Fruit fly (Drosophila melanogaster) whole organism, prepupa: ENCODE data around the gene CG3655.
A peak's percentile ranks its signal among the peaks of the same experiment; 100 is the strongest.

Experiments used
- Blimp-1 ChIP-seq: fragments of 200-800 bp; sonication (Bioruptor generic); optimal IDR thresholded peaks from 3 replicates; lab custom pipeline; 2017; ENCODE audit warnings: missing biosample characterization, missing genetic modification characterization, mild to moderate bottlenecking, moderate library complexity, missing genetic modification reagents
- CG10669 ChIP-seq: fragments of 200-800 bp; sonication (Bioruptor generic); optimal IDR thresholded peaks from 3 replicates; lab custom pipeline; 2018; ENCODE audit warnings: missing biosample characterization, mild to moderate bottlenecking, missing genetic modification characterization, moderate library complexity
- CG11294 ChIP-seq: fragments of 200-800 bp; sonication (Bioruptor generic); IDR thresholded peaks from 2 replicates; pipeline ENCODE4 v1.3.6; 2022; ENCODE audit warnings: missing biosample characterization, missing genetic modification characterization
- CG11762 ChIP-seq: fragments of 200-800 bp; sonication (Bioruptor generic); optimal IDR thresholded peaks from 3 replicates; lab custom pipeline; 2016; ENCODE audit warnings: missing biosample characterization, missing genetic modification characterization; ENCODE audit not compliant: insufficient read depth
- CG15336 ChIP-seq: fragments of 200-800 bp; sonication (Bioruptor generic); IDR thresholded peaks from 2 replicates; pipeline ENCODE4 v1.3.6; 2022; ENCODE audit warnings: missing biosample characterization, missing genetic modification characterization
- CG1621 ChIP-seq: fragments of 200-800 bp; sonication (Bioruptor generic); optimal IDR thresholded peaks from 3 replicates; lab custom pipeline; 2018; ENCODE audit warnings: missing biosample characterization, mild to moderate bottlenecking, missing genetic modification characterization
- CG16779 ChIP-seq: fragments of 200-800 bp; sonication (Bioruptor generic); optimal IDR thresholded peaks from 3 replicates; lab custom pipeline; 2017; ENCODE audit warnings: missing biosample characterization, mild to moderate bottlenecking, missing genetic modification characterization
- CG32006 ChIP-seq: fragments of 200-800 bp; sonication (Bioruptor generic); optimal IDR thresholded peaks from 3 replicates; lab custom pipeline; 2017; ENCODE audit warnings: missing biosample characterization, mild to moderate bottlenecking, missing genetic modification characterization
- CG3919 ChIP-seq: fragments of 200-800 bp; sonication (Bioruptor generic); optimal IDR thresholded peaks from 3 replicates; lab custom pipeline; 2016; ENCODE audit warnings: missing biosample characterization, missing genetic modification characterization
- CG4318 ChIP-seq: fragments of 200-800 bp; sonication (Bioruptor generic); optimal IDR thresholded peaks from 3 replicates; lab custom pipeline; 2017; ENCODE audit warnings: missing biosample characterization, mild to moderate bottlenecking, missing genetic modification characterization
- CG6163 ChIP-seq: fragments of 200-800 bp; sonication (Bioruptor generic); IDR thresholded peaks from 3 replicates; pipeline ENCODE4 v1.3.6; 2022; ENCODE audit warnings: missing biosample characterization, missing genetic modification characterization
- CG6276 ChIP-seq: fragments of 200-800 bp; sonication (Bioruptor generic); optimal IDR thresholded peaks from 2 replicates; lab custom pipeline; 2017; ENCODE audit warnings: missing biosample characterization, mild to moderate bottlenecking, missing genetic modification characterization
- CG6792 ChIP-seq: fragments of 200-800 bp; sonication (Bioruptor generic); optimal IDR thresholded peaks from 3 replicates; lab custom pipeline; 2016; ENCODE audit warnings: missing biosample characterization, missing genetic modification characterization
- CG6854 ChIP-seq: fragments of 200-800 bp; sonication (Bioruptor generic); optimal IDR thresholded peaks from 2 replicates; lab custom pipeline; 2017; ENCODE audit warnings: missing biosample characterization, mild to moderate bottlenecking, missing genetic modification characterization
- CG7368 ChIP-seq: fragments of 200-800 bp; sonication (Bioruptor generic); optimal IDR thresholded peaks from 3 replicates; lab custom pipeline; 2016; ENCODE audit warnings: missing biosample characterization, missing genetic modification characterization
- CG8119 ChIP-seq: fragments of 200-800 bp; sonication (Bioruptor generic); IDR thresholded peaks from 3 replicates; pipeline ENCODE4 v1.3.6; 2022; ENCODE audit warnings: missing biosample characterization, missing genetic modification characterization
- CG8319 ChIP-seq: fragments of 200-800 bp; sonication (Bioruptor generic); optimal IDR thresholded peaks from 3 replicates; lab custom pipeline; 2016; ENCODE audit warnings: missing biosample characterization, missing genetic modification characterization
- Eip78C ChIP-seq: fragments of 200-800 bp; sonication (Bioruptor generic); peaks from one replicate; lab custom pipeline; 2016; ENCODE audit warnings: missing biosample characterization, missing genetic modification characterization
- Eip93F ChIP-seq: fragments of 200-800 bp; sonication (Bioruptor generic); optimal IDR thresholded peaks from 2 replicates; lab custom pipeline; 2016; ENCODE audit warnings: missing biosample characterization, mild to moderate bottlenecking, missing genetic modification characterization
- Ets21C ChIP-seq: fragments of 200-800 bp; sonication (Bioruptor generic); optimal IDR thresholded peaks from 3 replicates; lab custom pipeline; 2016; ENCODE audit warnings: missing biosample characterization, missing genetic modification characterization
- Ets96B ChIP-seq: fragments of 200-800 bp; optimal IDR thresholded peaks from 2 replicates; lab custom pipeline; 2019; ENCODE audit warnings: missing biosample characterization, mild to moderate bottlenecking, missing genetic modification characterization, moderate library complexity
- Gug ChIP-seq: fragments of 200-800 bp; sonication (Bioruptor generic); IDR thresholded peaks from 2 replicates; pipeline ENCODE4 v1.3.6; 2022; ENCODE audit warnings: missing biosample characterization, missing genetic modification characterization
- Hr38 ChIP-seq: sonication (Bioruptor generic); optimal IDR thresholded peaks from 2 replicates; lab custom pipeline; 2016; ENCODE audit warnings: missing biosample characterization, missing genetic modification characterization
- Hr39 ChIP-seq: fragments of 200-800 bp; sonication (Bioruptor generic); optimal IDR thresholded peaks from 2 replicates; lab custom pipeline; 2016; ENCODE audit warnings: missing biosample characterization, missing genetic modification characterization
- Hr4 ChIP-seq: fragments of 200-800 bp; sonication (Bioruptor generic); optimal IDR thresholded peaks from 3 replicates; lab custom pipeline; 2016; ENCODE audit warnings: missing biosample characterization, missing genetic modification characterization
- Lpt ChIP-seq: fragments of 200-800 bp; sonication (Bioruptor generic); optimal IDR thresholded peaks from 3 replicates; lab custom pipeline; 2016; ENCODE audit warnings: missing biosample characterization, missing genetic modification characterization
- Met ChIP-seq: fragments of 200-800 bp; sonication (Bioruptor generic); optimal IDR thresholded peaks from 3 replicates; lab custom pipeline; 2016; ENCODE audit warnings: missing biosample characterization, missing genetic modification characterization
- Smox ChIP-seq: fragments of 200-800 bp; sonication (Bioruptor generic); optimal IDR thresholded peaks from 3 replicates; lab custom pipeline; 2016; ENCODE audit warnings: missing biosample characterization, missing genetic modification characterization
- Sox102F ChIP-seq: fragments of 200-800 bp; sonication (Bioruptor generic); optimal IDR thresholded peaks from 2 replicates; lab custom pipeline; 2016; ENCODE audit warnings: missing biosample characterization, mild to moderate bottlenecking, missing genetic modification characterization
- achi ChIP-seq: fragments of 200-800 bp; sonication (Bioruptor generic); optimal IDR thresholded peaks from 3 replicates; lab custom pipeline; 2016; ENCODE audit warnings: missing biosample characterization, missing genetic modification characterization
- acj6 ChIP-seq: fragments of 200-800 bp; sonication (Bioruptor generic); optimal IDR thresholded peaks from 3 replicates; lab custom pipeline; 2016; ENCODE audit warnings: missing biosample characterization, missing genetic modification characterization
- cyc ChIP-seq: fragments of 200-800 bp; sonication (Bioruptor generic); optimal IDR thresholded peaks from 3 replicates; lab custom pipeline; 2016; ENCODE audit warnings: missing biosample characterization, missing genetic modification characterization
- dac ChIP-seq: fragments of 200-800 bp; sonication (Bioruptor generic); optimal IDR thresholded peaks from 2 replicates; lab custom pipeline; 2017; ENCODE audit warnings: missing biosample characterization, mild to moderate bottlenecking, missing genetic modification characterization
- dsx ChIP-seq: fragments of 200-800 bp; optimal IDR thresholded peaks from 3 replicates; lab custom pipeline; 2019; ENCODE audit warnings: missing biosample characterization, mild to moderate bottlenecking, missing genetic modification characterization, moderate library complexity; ENCODE audit not compliant: poor library complexity, severe bottlenecking
- fd85E ChIP-seq: fragments of 200-800 bp; sonication (Bioruptor generic); optimal IDR thresholded peaks from 3 replicates; lab custom pipeline; 2016; ENCODE audit warnings: missing biosample characterization, missing genetic modification characterization
- fkh ChIP-seq: fragments of 200-800 bp; sonication (Bioruptor generic); optimal IDR thresholded peaks from 3 replicates; lab custom pipeline; 2017; ENCODE audit warnings: missing biosample characterization, mild to moderate bottlenecking, missing genetic modification characterization, moderate library complexity
- lz ChIP-seq: fragments of 200-800 bp; sonication (Bioruptor generic); optimal IDR thresholded peaks from 3 replicates; lab custom pipeline; 2016; ENCODE audit warnings: missing biosample characterization, missing genetic modification characterization
- pdm3 ChIP-seq: fragments of 200-800 bp; sonication (Bioruptor generic); optimal IDR thresholded peaks from 3 replicates; lab custom pipeline; 2016; ENCODE audit warnings: missing biosample characterization, missing genetic modification characterization
- salr ChIP-seq, 2 experiments: fragments of 200-800 bp; sonication (Bioruptor generic); optimal IDR thresholded peaks; 3 replicates each; lab custom pipeline; 2016 to 2018; ENCODE audit warnings: missing biosample characterization in 2 of 2, missing genetic modification characterization in 2 of 2, mild to moderate bottlenecking in 1 of 2
- ss ChIP-seq, 2 experiments: fragments of 200-800 bp; sonication (Bioruptor generic); optimal IDR thresholded peaks; 2 replicates in 1 of 2; 3 replicates in 1 of 2; lab custom pipeline; 2017 to 2018; ENCODE audit warnings: mild to moderate bottlenecking in 2 of 2, missing biosample characterization in 2 of 2, missing genetic modification characterization in 2 of 2, moderate library complexity in 1 of 2
- svp ChIP-seq: fragments of 200-800 bp; sonication (Bioruptor generic); peaks from one replicate; lab custom pipeline; 2016; ENCODE audit warnings: missing biosample characterization, missing genetic modification characterization
- vri ChIP-seq: fragments of 200-800 bp; sonication (Bioruptor generic); optimal IDR thresholded peaks from 3 replicates; lab custom pipeline; 2016; ENCODE audit warnings: missing biosample characterization, mild to moderate bottlenecking, missing genetic modification characterization

The CG3655 gene

dm6 chrX:1134053-1135005 is at the start of gene CG3655:
Gene CG3655, minus strand, starts transcription at chrX:1134896.
- no peak for TF ChIP-seq salr (GFP tag; optimal IDR thresholded peaks at IDR 0.05; lab: Kevin White, UChicago)
- peak; percentile 1 for TF ChIP-seq Hr39 (GFP tag; lab: Kevin White, UChicago)
- TF ChIP-seq CG6163 (GFP tag; lab: Robert Waterston, UW) = peak; percentile 50; the same call in 1 of the 3 replicates
- TF ChIP-seq Eip78C = peak; percentile 79
- peak in 1 of 2 experiments; percentile 9 for TF ChIP-seq ss (GFP tag; optimal IDR thresholded peaks at IDR 0.05; lab: Kevin White, UChicago)
- no peak for TF ChIP-seq CG7368 (GFP tag; lab: Kevin White, UChicago)
- TF ChIP-seq Sox102F = peak; percentile 14

dm6 chrX:1184478-1184877 is 49.8 kb upstream of the CG3655 start, which contains the start of gene CG14626:
Gene CG14626, plus strand, starts transcription at chrX:1184778.
- TF ChIP-seq CG6792 (no peak), CG15336 (GFP tag; lab: Robert Waterston, UW) (no peak), CG8119 (GFP tag; lab: Robert Waterston, UW) (no peak), vri (no peak), Gug (no peak), CG6854 (GFP tag; lab: Kevin White, UChicago) (no peak), Hr4 (no peak), CG8319 (GFP tag; lab: Kevin White, UChicago) (no peak), Eip93F (GFP tag; lab: Kevin White, UChicago) (no peak), Eip78C (no peak), Ets21C (GFP tag; lab: Kevin White, UChicago) (no peak), pdm3 (GFP tag; lab: Kevin White, UChicago) (no peak), Met (GFP tag; lab: Kevin White, UChicago) (no peak), dac (GFP tag; lab: Kevin White, UChicago) (no peak), CG16779 (tag; lab: Kevin White, UChicago) (no peak), acj6 (GFP tag; lab: Kevin White, UChicago) (no peak), lz (GFP tag; lab: Kevin White, UChicago) (no peak), cyc (GFP tag; lab: Kevin White, UChicago) (no peak)
- TF ChIP-seq, all 60 proteins: peak for 0

dm6 chrX:1183742-1184141 is 49.0 kb upstream of the CG3655 start:
- TF ChIP-seq CG11294 = no peak
- peak; percentile 16 for TF ChIP-seq svp (GFP tag; lab: Kevin White, UChicago)

dm6 chrX:1181320-1181719 is 46.6 kb upstream of the CG3655 start, which contains the start of gene CG14627:
Gene CG14627, plus strand, starts transcription at chrX:1181620.
- TF ChIP-seq Eip78C (peak; percentile 11), CG6854 (GFP tag; lab: Kevin White, UChicago) (no peak)

- TF ChIP-seq CG32006 (GFP tag; lab: Kevin White, UChicago) (peak; percentile 44), vri (no peak), CG1621 (tag; lab: Kevin White, UChicago) (no peak), CG4318 (GFP tag; lab: Kevin White, UChicago) (peak; percentile 22), cyc (GFP tag; lab: Kevin White, UChicago) (no peak), achi (GFP tag; lab: Kevin White, UChicago) (no peak), Blimp-1 (GFP tag; lab: Kevin White, UChicago) (no peak), dsx (GFP tag; lab: Kevin White, UChicago) (no peak), CG6276 (GFP tag; lab: Kevin White, UChicago) (peak; percentile 18), Lpt (no peak), CG11762 (GFP tag; lab: Kevin White, UChicago) (no peak), CG6792 (no peak), CG6163 (GFP tag; lab: Robert Waterston, UW) (no peak), fkh (GFP tag; lab: Kevin White, UChicago) (no peak), CG15336 (GFP tag; lab: Robert Waterston, UW) (peak; percentile 46; the same call in 1 of the 2 replicates), Smox (GFP tag; lab: Kevin White, UChicago) (no peak), Ets96B (tag; lab: Kevin White, UChicago) (no peak), Hr38 (no peak), CG3919 (GFP tag; lab: Kevin White, UChicago) (no peak), CG10669 (GFP tag; lab: Kevin White, UChicago) (no peak), fd85E (no peak)
These were observed 46.2 kb upstream of the CG3655 start for dm6 chrX:1180865-1181264.
